Worm (Caenorhabditis elegans) whole organism, mixed stage, embryonic: ENCODE data around the gene eef-1B.1.

Source experiments
- M03D4.4 ChIP-seq: sonication (generic microtip); optimal IDR thresholded peaks from 2 replicates; lab custom pipeline; 2017; ENCODE audit warnings: mild to moderate bottlenecking, missing genetic modification characterization, missing compliant biosample characterization
- bed-3 ChIP-seq: fragments of 200-800 bp; sonication (Bioruptor generic); optimal IDR thresholded peaks from 3 replicates; lab custom pipeline; 2018; ENCODE audit warnings: mild to moderate bottlenecking, missing genetic modification characterization, moderate library complexity, missing compliant biosample characterization
- blmp-1 ChIP-seq: fragments of 150-350 bp; optimal IDR thresholded peaks from 2 replicates; lab custom pipeline; 2014; ENCODE audit warnings: missing biosample characterization, missing genetic modification characterization
- ceh-39 ChIP-seq: fragments of 150-350 bp; optimal IDR thresholded peaks from 2 replicates; lab custom pipeline; 2014; ENCODE audit warnings: missing biosample characterization, missing genetic modification characterization
- ceh-43 ChIP-seq: fragments of 200-800 bp; sonication (Bioruptor generic); optimal IDR thresholded peaks from 2 replicates; lab custom pipeline; 2018; ENCODE audit warnings: mild to moderate bottlenecking, missing genetic modification characterization, moderate library complexity, missing compliant biosample characterization
- ceh-83 ChIP-seq: fragments of 200-800 bp; sonication (Bioruptor generic); optimal IDR thresholded peaks from 2 replicates; lab custom pipeline; 2018; ENCODE audit warnings: mild to moderate bottlenecking, missing genetic modification characterization, missing compliant biosample characterization
- ces-1 ChIP-seq: fragments of 150-350 bp; optimal IDR thresholded peaks from 2 replicates; lab custom pipeline; 2014; ENCODE audit warnings: missing biosample characterization, missing genetic modification reagents, missing genetic modification characterization
- cnd-1 ChIP-seq: fragments of 200-800 bp; sonication (Bioruptor generic); optimal IDR thresholded peaks from 2 replicates; lab custom pipeline; 2018; ENCODE audit warnings: mild to moderate bottlenecking, missing genetic modification characterization, missing compliant biosample characterization
- drap-1 ChIP-seq: fragments of 200-800 bp; sonication (Bioruptor generic); optimal IDR thresholded peaks from 3 replicates; lab custom pipeline; 2018; ENCODE audit warnings: mild to moderate bottlenecking, missing genetic modification characterization, missing compliant biosample characterization
- elt-1 ChIP-seq: sonication (generic microtip); optimal IDR thresholded peaks from 2 replicates; lab custom pipeline; 2017; ENCODE audit warnings: missing genetic modification characterization, mild to moderate bottlenecking, missing compliant biosample characterization, antibody characterized with exemption, moderate library complexity, borderline replicate concordance; ENCODE audit not compliant: insufficient read depth
- elt-3 ChIP-seq: fragments of 150-350 bp; optimal IDR thresholded peaks from 2 replicates; lab custom pipeline; 2014; ENCODE audit warnings: missing biosample characterization, missing genetic modification characterization
- flh-1 ChIP-seq: fragments of 200-800 bp; sonication (Bioruptor generic); optimal IDR thresholded peaks from 2 replicates; lab custom pipeline; 2018; ENCODE audit warnings: mild to moderate bottlenecking, missing genetic modification characterization, moderate library complexity, missing compliant biosample characterization
- ham-2 ChIP-seq: fragments of 200-800 bp; sonication (Bioruptor generic); optimal IDR thresholded peaks from 2 replicates; lab custom pipeline; 2018; ENCODE audit warnings: mild to moderate bottlenecking, missing genetic modification characterization, missing compliant biosample characterization
- hlh-1 ChIP-seq: fragments of 150-350 bp; optimal IDR thresholded peaks from 2 replicates; lab custom pipeline; 2014; ENCODE audit warnings: missing biosample characterization, missing genetic modification reagents, missing genetic modification characterization
- lin-32 ChIP-seq: fragments of 200-800 bp; sonication (Bioruptor generic); optimal IDR thresholded peaks from 2 replicates; lab custom pipeline; 2018; ENCODE audit warnings: mild to moderate bottlenecking, missing genetic modification characterization, missing compliant biosample characterization
- lsy-2 ChIP-seq: fragments of 150-350 bp; optimal IDR thresholded peaks from 2 replicates; lab custom pipeline; 2014; ENCODE audit warnings: missing biosample characterization, missing genetic modification characterization
- mls-2 ChIP-seq: sonication (generic microtip); optimal IDR thresholded peaks from 2 replicates; lab custom pipeline; 2016; ENCODE audit warnings: mild to moderate bottlenecking, missing genetic modification characterization, moderate library complexity, missing compliant biosample characterization
- nhr-12 ChIP-seq: fragments of 150-350 bp; optimal IDR thresholded peaks from 2 replicates; lab custom pipeline; 2014; ENCODE audit warnings: missing biosample characterization, missing genetic modification characterization
- nhr-2 ChIP-seq: fragments of 150-350 bp; optimal IDR thresholded peaks from 2 replicates; lab custom pipeline; 2014; ENCODE audit warnings: missing biosample characterization, missing genetic modification characterization
- nhr-237 ChIP-seq: fragments of 150-350 bp; optimal IDR thresholded peaks from 2 replicates; lab custom pipeline; 2014; ENCODE audit warnings: missing biosample characterization, missing genetic modification characterization
- nhr-28 ChIP-seq: fragments of 150-350 bp; optimal IDR thresholded peaks from 2 replicates; lab custom pipeline; 2014; ENCODE audit warnings: missing biosample characterization, missing genetic modification characterization
- nhr-76 ChIP-seq: sonication (generic microtip); optimal IDR thresholded peaks from 2 replicates; lab custom pipeline; 2017; ENCODE audit warnings: missing biosample characterization, missing genetic modification characterization
- pha-4 ChIP-seq: fragments of 150-350 bp; optimal IDR thresholded peaks from 2 replicates; lab custom pipeline; 2018; ENCODE audit warnings: missing biosample characterization, missing genetic modification reagents, missing genetic modification characterization
- sem-2 ChIP-seq: fragments of 200-800 bp; sonication (Bioruptor generic); optimal IDR thresholded peaks from 2 replicates; lab custom pipeline; 2018; ENCODE audit warnings: mild to moderate bottlenecking, missing genetic modification characterization, missing compliant biosample characterization
- sptf-1 ChIP-seq: sonication (generic microtip); optimal IDR thresholded peaks from 2 replicates; lab custom pipeline; 2017; ENCODE audit warnings: mild to moderate bottlenecking, missing genetic modification characterization, moderate library complexity, missing compliant biosample characterization
- tbx-8 ChIP-seq: fragments of 200-800 bp; sonication (Bioruptor generic); optimal IDR thresholded peaks from 2 replicates; lab custom pipeline; 2018; ENCODE audit warnings: mild to moderate bottlenecking, missing genetic modification characterization, moderate library complexity, missing compliant biosample characterization
- unc-120 ChIP-seq: sonication (generic microtip); optimal IDR thresholded peaks from 2 replicates; lab custom pipeline; 2017; ENCODE audit warnings: missing genetic modification characterization, missing compliant biosample characterization; ENCODE audit not compliant: poor library complexity, severe bottlenecking
- unc-39 ChIP-seq: fragments of 150-350 bp; optimal IDR thresholded peaks from 2 replicates; lab custom pipeline; 2014; ENCODE audit warnings: missing biosample characterization, missing genetic modification characterization
- unc-62 ChIP-seq: fragments of 150-350 bp; optimal IDR thresholded peaks from 2 replicates; lab custom pipeline; 2014; ENCODE audit warnings: missing biosample characterization, missing genetic modification reagents, missing genetic modification characterization
- zip-8 ChIP-seq: fragments of 150-350 bp; optimal IDR thresholded peaks from 2 replicates; lab custom pipeline; 2014; ENCODE audit warnings: missing biosample characterization, missing genetic modification characterization
- ztf-11 ChIP-seq: fragments of 150-350 bp; optimal IDR thresholded peaks from 2 replicates; lab custom pipeline; 2014; ENCODE audit warnings: missing biosample characterization, missing genetic modification characterization

Gene eef-1B.1

ce11 chrIII:7937548-7937947, 35.6 kb downstream of the eef-1B.1 start, which contains the start of gene C29E4.10:
Gene C29E4.10 (plus strand): TSS chrIII:7937848.
- TF ChIP-seq unc-120 (tag; lab: Kevin White, UChicago) (no peak), zip-8 (tag; lab: Kevin White, UChicago) (no peak), drap-1 (no peak), ceh-39 (tag; lab: Kevin White, UChicago) (no peak), mls-2 (tag; lab: Kevin White, UChicago) (no peak), M03D4.4 (tag; lab: Kevin White, UChicago) (no peak), nhr-2 (tag; lab: Kevin White, UChicago) (no peak), nhr-237 (no peak), sem-2 (GFP tag; lab: Kevin White, UChicago) (no peak), ceh-43 (GFP tag; lab: Kevin White, UChicago) (no peak), nhr-76 (tag; lab: Kevin White, UChicago) (no peak), lin-32 (GFP tag; lab: Kevin White, UChicago) (no peak), ztf-11 (tag; lab: Kevin White, UChicago) (no peak), tbx-8 (no peak), flh-1 (GFP tag; lab: Kevin White, UChicago) (no peak), cnd-1 (tag; lab: Kevin White, UChicago) (no peak), ceh-83 (no peak)

- TF ChIP-seq nhr-76 (tag; lab: Kevin White, UChicago) (no peak), zip-8 (tag; lab: Kevin White, UChicago) (no peak), lin-32 (GFP tag; lab: Kevin White, UChicago) (no peak), elt-1 (tag; lab: Kevin White, UChicago) (no peak), nhr-12 (tag; lab: Kevin White, UChicago) (no peak), unc-39 (tag; lab: Kevin White, UChicago) (no peak), cnd-1 (tag; lab: Kevin White, UChicago) (no peak), ceh-43 (GFP tag; lab: Kevin White, UChicago) (no peak)
Measured at ce11 chrIII:7933235-7933634, 40.0 kb downstream of the eef-1B.1 start, which contains the start of gene ran-2. Gene ran-2 (plus strand): TSS chrIII:7933535.

ce11 chrIII:7928549-7929129, 44.5 kb downstream of the eef-1B.1 start, which contains the start of the genes C29E4.13 and npp-15:
Gene C29E4.13 (minus strand): TSS chrIII:7928717.
Gene npp-15 (plus strand): TSS chrIII:7929043.
- TF ChIP-seq sptf-1 (tag; lab: Kevin White, UChicago) (no peak), nhr-28 (no peak), lsy-2 (peak; percentile 34), nhr-237 (peak; percentile 16), elt-3 (tag; lab: Kevin White, UChicago) (no peak)

ce11 chrIII:7925968-7926367, 47.2 kb downstream of the eef-1B.1 start:
- TF ChIP-seq nhr-12 (tag; lab: Kevin White, UChicago) (no peak), flh-1 (GFP tag; lab: Kevin White, UChicago) (no peak), hlh-1 (tag; lab: Kevin White, UChicago) (no peak), M03D4.4 (tag; lab: Kevin White, UChicago) (no peak), lin-32 (GFP tag; lab: Kevin White, UChicago) (no peak), cnd-1 (tag; lab: Kevin White, UChicago) (no peak), unc-39 (tag; lab: Kevin White, UChicago) (no peak), ceh-83 (no peak), ham-2 (GFP tag; lab: Kevin White, UChicago) (peak; percentile 78), drap-1 (no peak), bed-3 (GFP tag; lab: Kevin White, UChicago) (no peak), ceh-43 (GFP tag; lab: Kevin White, UChicago) (no peak), nhr-237 (peak; percentile 24), ces-1 (GFP tag; lab: Kevin White, UChicago) (no peak), nhr-2 (tag; lab: Kevin White, UChicago) (no peak), elt-1 (tag; lab: Kevin White, UChicago) (no peak), zip-8 (tag; lab: Kevin White, UChicago) (no peak), ztf-11 (tag; lab: Kevin White, UChicago) (no peak), elt-3 (tag; lab: Kevin White, UChicago) (no peak), sptf-1 (tag; lab: Kevin White, UChicago) (no peak), nhr-28 (no peak), blmp-1 (tag; lab: Kevin White, UChicago) (no peak), lsy-2 (peak; percentile 2), nhr-76 (tag; lab: Kevin White, UChicago) (no peak), sem-2 (GFP tag; lab: Kevin White, UChicago) (no peak), pha-4 (tag; lab: Kevin White, UChicago) (peak; percentile 34), tbx-8 (no peak), mls-2 (tag; lab: Kevin White, UChicago) (no peak), unc-62 (no peak)
